Worm (Caenorhabditis elegans): ENCODE data around the gene mfsd-13.2.

The mfsd-13.2 gene

ce11 chrII:7147550-7147949 is 18.1 kb downstream of the mfsd-13.2 start (continued):
- TF ChIP-seq ZK185.1 (tag; optimal IDR thresholded peaks at IDR 0.05; ENCODE audit: poor library complexity, severe bottlenecking) = peak; percentile 35
- peak; percentile 68 for TF ChIP-seq attf-5 (GFP tag; optimal IDR thresholded peaks at IDR 0.05)
- TF ChIP-seq B0336.3 (GFP tag; IDR thresholded peaks at IDR 0.05) = no peak
- TF ChIP-seq snpc-3.4 (tag; optimal IDR thresholded peaks at IDR 0.05) = peak; percentile 78
- TF ChIP-seq ztf-18 (tag; optimal IDR thresholded peaks at IDR 0.05) = peak; percentile 91
- peak; percentile 45 for TF ChIP-seq efl-1 (GFP tag; optimal IDR thresholded peaks at IDR 0.05)
- TF ChIP-seq F23B12.7 (tag; optimal IDR thresholded peaks at IDR 0.05; ENCODE audit: insufficient read depth) = peak; percentile 34
- no peak for TF ChIP-seq F10E7.11 (tag; optimal IDR thresholded peaks at IDR 0.05)
- TF ChIP-seq lin-54 (GFP tag; optimal IDR thresholded peaks at IDR 0.05) = peak; percentile 85
- no peak for TF ChIP-seq Y53F4B.3 (GFP tag; IDR thresholded peaks at IDR 0.05)
- TF ChIP-seq ceh-100 (GFP tag; IDR thresholded peaks at IDR 0.05) = peak; percentile 55; the same call in 1 of the 2 replicates
- peak; percentile 84 for TF ChIP-seq lsl-1 (GFP tag; optimal IDR thresholded peaks at IDR 0.05)
- no peak for TF ChIP-seq hlh-26 (GFP tag; conservative IDR thresholded peaks at IDR 0.05)
- TF ChIP-seq B0019.2 (GFP tag; conservative IDR thresholded peaks at IDR 0.05) = peak; percentile 61
- peak; percentile 31; the same call in 1 of the 2 replicates for TF ChIP-seq attf-3 (GFP tag; conservative IDR thresholded peaks at IDR 0.05)

- TF ChIP-seq ceh-40 (GFP tag; IDR thresholded peaks at IDR 0.05) (no peak), C17E4.6 (GFP tag; IDR thresholded peaks at IDR 0.05) (no peak), lir-1 (GFP tag; conservative IDR thresholded peaks at IDR 0.05) (no peak)
These were observed 19.4 kb downstream of the mfsd-13.2 start for ce11 chrII:7146240-7146639.

- TF ChIP-seq Y79H2A.3 (GFP tag; conservative IDR thresholded peaks at IDR 0.05) (no peak), mel-28 (tag; optimal IDR thresholded peaks at IDR 0.05; ENCODE audit: borderline replicate concordance) (no peak), nhr-90 (tag; optimal IDR thresholded peaks at IDR 0.05) (no peak), lin-40 (tag; optimal IDR thresholded peaks at IDR 0.05) (no peak), madf-6 (GFP tag; IDR thresholded peaks at IDR 0.05) (no peak), nhr-120 (GFP tag; IDR thresholded peaks at IDR 0.05) (no peak), cebp-1 (GFP tag; IDR thresholded peaks at IDR 0.05) (no peak), cebp-1 (tag; optimal IDR thresholded peaks at IDR 0.05) (no peak), lin-35 (GFP tag; optimal IDR thresholded peaks at IDR 0.05) (no peak), let-607 (tag; optimal IDR thresholded peaks at IDR 0.05) (no peak), dox-1 (GFP tag; IDR thresholded peaks at IDR 0.05) (no peak), ztf-25 (GFP tag; IDR thresholded peaks at IDR 0.05) (no peak), unc-62 (GFP tag; optimal IDR thresholded peaks at IDR 0.05) (no peak), hsf-1 (GFP tag; IDR thresholded peaks at IDR 0.05) (no peak), C17E4.6 (GFP tag; IDR thresholded peaks at IDR 0.05) (no peak)
These were observed 21.3 kb downstream of the mfsd-13.2 start, which contains the start of gene npr-31 for ce11 chrII:7144307-7144706. TSS of gene npr-31 (plus strand) at chrII:7144607.

ce11 chrII:7139064-7139463 is 26.6 kb downstream of the mfsd-13.2 start:
- TF ChIP-seq nhr-80 (tag; optimal IDR thresholded peaks at IDR 0.05) (peak; percentile 28), nhr-27 (tag; optimal IDR thresholded peaks at IDR 0.05) (no peak)
